Fruit fly (Drosophila melanogaster) whole organism, adult: ENCODE results near the gene RpS15Aa.
A peak's percentile ranks its signal among the peaks of the same experiment; 100 is the strongest.

Source experiments
- CG11617 ChIP-seq: fragments of 200-800 bp; sonication (Bioruptor generic); optimal IDR thresholded peaks from 2 replicates; lab custom pipeline; 2017; ENCODE audit warnings: mild to moderate bottlenecking, missing biosample characterization, missing genetic modification reagents, missing genetic modification characterization
- CG12768 ChIP-seq: fragments of 200-800 bp; sonication (Bioruptor generic); optimal IDR thresholded peaks from 2 replicates; lab custom pipeline; 2017; ENCODE audit warnings: missing biosample characterization, missing genetic modification characterization, mild to moderate bottlenecking, moderate library complexity, missing genetic modification reagents
- CG14711 ChIP-seq: fragments of 200-800 bp; sonication (Bioruptor generic); optimal IDR thresholded peaks from 2 replicates; lab custom pipeline; 2018; ENCODE audit warnings: missing biosample characterization, mild to moderate bottlenecking, missing genetic modification characterization, moderate library complexity
- CG1620 ChIP-seq: fragments of 200-800 bp; sonication (Bioruptor generic); optimal IDR thresholded peaks from 2 replicates; lab custom pipeline; 2016; ENCODE audit warnings: missing biosample characterization, missing genetic modification characterization
- CG33017 ChIP-seq: fragments of 200-800 bp; sonication (Bioruptor generic); optimal IDR thresholded peaks from 2 replicates; lab custom pipeline; 2018; ENCODE audit warnings: missing biosample characterization, mild to moderate bottlenecking, missing genetic modification characterization, moderate library complexity
- CG5204 ChIP-seq: fragments of 200-800 bp; sonication (Bioruptor generic); optimal IDR thresholded peaks from 2 replicates; lab custom pipeline; 2016; ENCODE audit warnings: missing biosample characterization, missing genetic modification characterization
- CG7045 ChIP-seq: fragments of 200-800 bp; sonication (Bioruptor generic); optimal IDR thresholded peaks from 2 replicates; lab custom pipeline; 2017; ENCODE audit warnings: missing biosample characterization, mild to moderate bottlenecking, missing genetic modification characterization
- CG7101 ChIP-seq: fragments of 200-800 bp; sonication (Bioruptor generic); optimal IDR thresholded peaks from 2 replicates; lab custom pipeline; 2018; ENCODE audit warnings: missing biosample characterization, mild to moderate bottlenecking, missing genetic modification characterization, moderate library complexity
- Clk ChIP-seq: fragments of 200-800 bp; sonication (Bioruptor generic); optimal IDR thresholded peaks from 2 replicates; lab custom pipeline; 2017; ENCODE audit warnings: missing biosample characterization, missing genetic modification characterization
- Crg-1 ChIP-seq: fragments of 200-800 bp; sonication (Bioruptor generic); optimal IDR thresholded peaks from 2 replicates; lab custom pipeline; 2016; ENCODE audit warnings: missing biosample characterization, missing genetic modification characterization
- Hr96 ChIP-seq: fragments of 200-800 bp; sonication (Bioruptor generic); optimal IDR thresholded peaks from 2 replicates; lab custom pipeline; 2016; ENCODE audit warnings: missing biosample characterization, missing genetic modification characterization
- Mnt ChIP-seq: fragments of 200-800 bp; sonication (Bioruptor generic); optimal IDR thresholded peaks from 2 replicates; lab custom pipeline; 2016; ENCODE audit warnings: missing biosample characterization, mild to moderate bottlenecking, missing genetic modification characterization
- bab1 ChIP-seq: fragments of 200-800 bp; sonication (Bioruptor generic); optimal IDR thresholded peaks from 3 replicates; lab custom pipeline; 2019; ENCODE audit warnings: missing biosample characterization, mild to moderate bottlenecking, missing genetic modification characterization, moderate library complexity
- cic ChIP-seq: fragments of 200-800 bp; sonication (Bioruptor generic); optimal IDR thresholded peaks from 2 replicates; lab custom pipeline; 2017; ENCODE audit warnings: missing biosample characterization, mild to moderate bottlenecking, missing genetic modification characterization, moderate library complexity
- cnc ChIP-seq, 2 experiments: fragments of >200 bp; optimal IDR thresholded peaks; 2 replicates each; lab custom pipeline; 2017
- kay ChIP-seq: fragments of 200-800 bp; sonication (Bioruptor generic); peaks from one replicate; lab custom pipeline; 2016; ENCODE audit warnings: missing biosample characterization, missing genetic modification characterization, borderline replicate concordance
- ovo ChIP-seq: fragments of 200-800 bp; sonication (Bioruptor generic); optimal IDR thresholded peaks from 2 replicates; lab custom pipeline; 2016; ENCODE audit warnings: missing biosample characterization, missing genetic modification characterization
- pad ChIP-seq: fragments of 200-800 bp; sonication (Bioruptor generic); optimal IDR thresholded peaks from 3 replicates; lab custom pipeline; 2017; ENCODE audit warnings: missing biosample characterization, missing genetic modification characterization, mild to moderate bottlenecking, moderate library complexity, missing genetic modification reagents
- tj ChIP-seq: fragments of 200-800 bp; sonication (Bioruptor generic); optimal IDR thresholded peaks from 3 replicates; lab custom pipeline; 2017; ENCODE audit warnings: missing biosample characterization, mild to moderate bottlenecking, missing genetic modification characterization, moderate library complexity
- toe ChIP-seq: fragments of 200-800 bp; sonication (Bioruptor generic); optimal IDR thresholded peaks from 2 replicates; lab custom pipeline; 2016; ENCODE audit warnings: missing biosample characterization, missing genetic modification characterization

RpS15Aa gene

dm6 chrX:13372512-13372911, 35.0 kb upstream of the RpS15Aa start:
- no peak for TF ChIP-seq cnc (optimal IDR thresholded peaks at IDR 0.05; lab: Kevin White, UChicago)
- TF ChIP-seq pad (GFP tag; lab: Kevin White, UChicago) = no peak
- no peak for TF ChIP-seq CG12768 (GFP tag; lab: Kevin White, UChicago)
- no peak for TF ChIP-seq CG7101 (tag; lab: Kevin White, UChicago)
- no peak for TF ChIP-seq CG7045 (GFP tag; lab: Kevin White, UChicago)
- TF ChIP-seq Crg-1 (GFP tag; lab: Kevin White, UChicago) = no peak
- TF ChIP-seq CG14711 (tag; lab: Kevin White, UChicago) = no peak
- TF ChIP-seq bab1 (GFP tag; lab: Kevin White, UChicago) = no peak
- TF ChIP-seq ovo = no peak
- TF ChIP-seq CG11617 = no peak
- no peak for TF ChIP-seq CG33017
- TF ChIP-seq CG5204 (GFP tag; lab: Kevin White, UChicago) = no peak

- TF ChIP-seq ovo (peak; percentile 65), Clk (GFP tag; lab: Kevin White, UChicago) (no peak)
Measured at dm6 chrX:13371704-13372049, 34.2 kb upstream of the RpS15Aa start.

- TF ChIP-seq tj = peak; percentile 28
- no peak for TF ChIP-seq CG33017
- TF ChIP-seq kay (GFP tag; lab: Kevin White, UChicago) = peak; percentile 72
- TF ChIP-seq Mnt (GFP tag; lab: Kevin White, UChicago) = peak; percentile 72
- TF ChIP-seq CG11617 = peak; percentile 35
- no peak for TF ChIP-seq ovo
- TF ChIP-seq Hr96 (GFP tag; lab: Kevin White, UChicago) = no peak
- TF ChIP-seq CG14711 (tag; lab: Kevin White, UChicago) = peak; percentile 27
- no peak for TF ChIP-seq CG7045 (GFP tag; lab: Kevin White, UChicago)
- TF ChIP-seq CG1620 (GFP tag; lab: Kevin White, UChicago) = peak; percentile 21
- peak; percentile 32 for TF ChIP-seq CG7101 (tag; lab: Kevin White, UChicago)
- TF ChIP-seq Clk (GFP tag; lab: Kevin White, UChicago) = no peak
- no peak for TF ChIP-seq CG5204 (GFP tag; lab: Kevin White, UChicago)
- no peak for TF ChIP-seq pad (GFP tag; lab: Kevin White, UChicago)
- TF ChIP-seq Crg-1 (GFP tag; lab: Kevin White, UChicago) = peak; percentile 37
- TF ChIP-seq CG12768 (GFP tag; lab: Kevin White, UChicago) = peak; percentile 25
- TF ChIP-seq bab1 (GFP tag; lab: Kevin White, UChicago) = peak; percentile 53
- peak; percentile 6 for TF ChIP-seq toe (GFP tag; lab: Kevin White, UChicago)
- TF ChIP-seq cnc (optimal IDR thresholded peaks at IDR 0.05; lab: Kevin White, UChicago) = no peak
- peak; percentile 22 for TF ChIP-seq cic (GFP tag; lab: Kevin White, UChicago)
Measured at dm6 chrX:13370826-13371703, 33.6 kb upstream of the RpS15Aa start.

- TF ChIP-seq kay (GFP tag; lab: Kevin White, UChicago) (peak; percentile 19), CG7045 (GFP tag; lab: Kevin White, UChicago) (no peak), cic (GFP tag; lab: Kevin White, UChicago) (no peak), CG33017 (no peak)
Measured at dm6 chrX:13370306-13370705, 32.8 kb upstream of the RpS15Aa start, which contains the start of gene CG1640. Gene CG1640 (plus strand): TSS chrX:13370606.

dm6 chrX:13369438-13369837, 31.9 kb upstream of the RpS15Aa start:
- TF ChIP-seq CG11617 = no peak
- no peak for TF ChIP-seq cic (GFP tag; lab: Kevin White, UChicago)
- TF ChIP-seq Mnt (GFP tag; lab: Kevin White, UChicago) = no peak
- no peak for TF ChIP-seq CG1620 (GFP tag; lab: Kevin White, UChicago)
- TF ChIP-seq CG33017 = no peak
- no peak for TF ChIP-seq Clk (GFP tag; lab: Kevin White, UChicago)
- no peak for TF ChIP-seq tj
- no peak for TF ChIP-seq Crg-1 (GFP tag; lab: Kevin White, UChicago)
- TF ChIP-seq Hr96 (GFP tag; lab: Kevin White, UChicago) = no peak
- no peak for TF ChIP-seq cnc (optimal IDR thresholded peaks at IDR 0.05; lab: Kevin White, UChicago)
- TF ChIP-seq pad (GFP tag; lab: Kevin White, UChicago) = no peak
- no peak for TF ChIP-seq toe (GFP tag; lab: Kevin White, UChicago)
- TF ChIP-seq CG5204 (GFP tag; lab: Kevin White, UChicago) = no peak
- TF ChIP-seq CG12768 (GFP tag; lab: Kevin White, UChicago) = no peak
- TF ChIP-seq CG14711 (tag; lab: Kevin White, UChicago) = no peak
- no peak for TF ChIP-seq bab1 (GFP tag; lab: Kevin White, UChicago)
- TF ChIP-seq kay (GFP tag; lab: Kevin White, UChicago) = no peak
- TF ChIP-seq CG7045 (GFP tag; lab: Kevin White, UChicago) = no peak
- no peak for TF ChIP-seq CG7101 (tag; lab: Kevin White, UChicago)
- no peak for TF ChIP-seq ovo

- TF ChIP-seq CG1620 (GFP tag; lab: Kevin White, UChicago) (no peak), CG11617 (no peak), ovo (no peak), CG33017 (no peak), CG12768 (GFP tag; lab: Kevin White, UChicago) (no peak), CG14711 (tag; lab: Kevin White, UChicago) (no peak), bab1 (GFP tag; lab: Kevin White, UChicago) (no peak), Hr96 (GFP tag; lab: Kevin White, UChicago) (no peak), kay (GFP tag; lab: Kevin White, UChicago) (no peak), Crg-1 (GFP tag; lab: Kevin White, UChicago) (no peak), CG7045 (GFP tag; lab: Kevin White, UChicago) (no peak), tj (no peak), toe (GFP tag; lab: Kevin White, UChicago) (no peak), CG7101 (tag; lab: Kevin White, UChicago) (no peak)
Measured at dm6 chrX:13368149-13368548, 30.6 kb upstream of the RpS15Aa start, which contains the start of gene dmrt11E. Gene dmrt11E (plus strand): TSS chrX:13368191.
